Worm (Caenorhabditis elegans): ENCODE measurements around the gene Y37D8A.29.

Y37D8A.29 gene

ce11 chrIII:12874606-12875066 lies 16.8 kb downstream of the Y37D8A.29 start, which contains the start of the genes mrg-1 and spcs-2 (continued):
- TF ChIP-seq nhr-77 (tag; optimal IDR thresholded peaks at IDR 0.05) (peak; percentile 61), zag-1 (tag; optimal IDR thresholded peaks at IDR 0.05) (peak; percentile 11), fkh-10 (GFP tag; optimal IDR thresholded peaks at IDR 0.05) (peak; percentile 74), ces-1 (GFP tag; optimal IDR thresholded peaks at IDR 0.05) (peak; percentile 45), daf-12 (tag; optimal IDR thresholded peaks at IDR 0.05) (no peak), cey-2 (tag; optimal IDR thresholded peaks at IDR 0.05; ENCODE audit: borderline replicate concordance, insufficient read depth) (no peak), spr-3 (GFP tag; optimal IDR thresholded peaks at IDR 0.05) (peak; percentile 35), Y48G9A.11 (GFP tag; IDR thresholded peaks at IDR 0.05) (peak; percentile 74), F10B5.3 (tag; optimal IDR thresholded peaks at IDR 0.05) (no peak), snpc-4 (tag; optimal IDR thresholded peaks at IDR 0.05) (no peak), duxl-1 (tag; optimal IDR thresholded peaks at IDR 0.05; ENCODE audit: poor library complexity) (peak; percentile 75), nhr-102 (tag; optimal IDR thresholded peaks at IDR 0.05) (peak; percentile 78), nhr-76 (tag; optimal IDR thresholded peaks at IDR 0.05) (no peak), pqm-1 (tag; optimal IDR thresholded peaks at IDR 0.05) (no peak), gei-8 (GFP tag; optimal IDR thresholded peaks at IDR 0.05) (no peak), lsy-2 (tag; optimal IDR thresholded peaks at IDR 0.05) (peak; percentile 75 to 94)

ce11 chrIII:12870060-12870696 lies 21.3 kb downstream of the Y37D8A.29 start, which contains the start of gene Y37D8A.6:
Gene Y37D8A.6, minus strand, starts transcription at chrIII:12870297.
- TF ChIP-seq zip-2 (tag; optimal IDR thresholded peaks at IDR 0.05) (no peak), unc-130 (GFP tag; optimal IDR thresholded peaks at IDR 0.05) (no peak), php-3 (GFP tag; IDR thresholded peaks at IDR 0.05) (no peak), fkh-10 (GFP tag; optimal IDR thresholded peaks at IDR 0.05) (no peak), ztf-7 (tag; optimal IDR thresholded peaks at IDR 0.05) (no peak), aha-1 (tag) (peak; percentile 54), daf-12 (tag; optimal IDR thresholded peaks at IDR 0.05) (no peak), daf-16 (GFP tag; optimal IDR thresholded peaks at IDR 0.05) (no peak), daf-16 (tag; optimal IDR thresholded peaks at IDR 0.05) (peak; percentile 3), mes-2 (tag; optimal IDR thresholded peaks at IDR 0.05; ENCODE audit: poor library complexity, severe bottlenecking) (peak; percentile 9), mdt-29 (GFP tag; IDR thresholded peaks at IDR 0.05) (no peak), lin-38 (GFP tag; IDR thresholded peaks at IDR 0.05) (peak; percentile 38), lsy-2 (tag; optimal IDR thresholded peaks at IDR 0.05) (peak in 1 of 2 experiments; percentile 40)

- no peak for TF ChIP-seq zag-1 (tag; optimal IDR thresholded peaks at IDR 0.05)
- TF ChIP-seq aha-1 (tag), result peak; percentile 39
- TF ChIP-seq attf-4 (tag; optimal IDR thresholded peaks at IDR 0.05), result no peak
These were observed 26.8 kb downstream of the Y37D8A.29 start, which contains the start of gene Y37D8A.8 for ce11 chrIII:12864648-12865047. Gene Y37D8A.8, plus strand, starts transcription at chrIII:12864948.

ce11 chrIII:12860119-12860518 lies 31.4 kb downstream of the Y37D8A.29 start:
- peak; percentile 8 for TF ChIP-seq hlh-30 (tag; optimal IDR thresholded peaks at IDR 0.05; ENCODE audit: insufficient read depth)
- no peak for TF ChIP-seq ceh-82 (tag; optimal IDR thresholded peaks at IDR 0.05)
- TF ChIP-seq nhr-28 (tag; optimal IDR thresholded peaks at IDR 0.05), result peak; percentile 39
- no peak for TF ChIP-seq mdt-29 (GFP tag; IDR thresholded peaks at IDR 0.05)
- TF ChIP-seq hlh-11 (tag; optimal IDR thresholded peaks at IDR 0.05), result peak; percentile 13
- TF ChIP-seq mxl-3 (GFP tag; optimal IDR thresholded peaks at IDR 0.05), result peak; percentile 68

ce11 chrIII:12856628-12857027 lies 34.9 kb downstream of the Y37D8A.29 start, which contains the start of gene Y37D8A.26:
Gene Y37D8A.26, minus strand, starts transcription at chrIII:12856728.
- TF ChIP-seq zag-1 (tag; optimal IDR thresholded peaks at IDR 0.05) (no peak), nhr-10 (tag; optimal IDR thresholded peaks at IDR 0.05) (no peak), lin-15B (tag; optimal IDR thresholded peaks at IDR 0.05) (no peak), attf-4 (tag; optimal IDR thresholded peaks at IDR 0.05) (no peak), daf-12 (tag; optimal IDR thresholded peaks at IDR 0.05) (no peak), ama-1 (optimal IDR thresholded peaks at IDR 0.05) (no peak), dmd-9 (GFP tag; IDR thresholded peaks at IDR 0.05) (no peak), egl-43 (GFP tag; IDR thresholded peaks at IDR 0.05) (no peak), ceh-82 (tag; optimal IDR thresholded peaks at IDR 0.05) (no peak), mdl-1 (tag; optimal IDR thresholded peaks at IDR 0.05) (no peak), aha-1 (tag) (no peak)
